Fruit fly (Drosophila melanogaster): Measurements from ENCODE around the gene ppk19.

Gene ppk19

DNA sequence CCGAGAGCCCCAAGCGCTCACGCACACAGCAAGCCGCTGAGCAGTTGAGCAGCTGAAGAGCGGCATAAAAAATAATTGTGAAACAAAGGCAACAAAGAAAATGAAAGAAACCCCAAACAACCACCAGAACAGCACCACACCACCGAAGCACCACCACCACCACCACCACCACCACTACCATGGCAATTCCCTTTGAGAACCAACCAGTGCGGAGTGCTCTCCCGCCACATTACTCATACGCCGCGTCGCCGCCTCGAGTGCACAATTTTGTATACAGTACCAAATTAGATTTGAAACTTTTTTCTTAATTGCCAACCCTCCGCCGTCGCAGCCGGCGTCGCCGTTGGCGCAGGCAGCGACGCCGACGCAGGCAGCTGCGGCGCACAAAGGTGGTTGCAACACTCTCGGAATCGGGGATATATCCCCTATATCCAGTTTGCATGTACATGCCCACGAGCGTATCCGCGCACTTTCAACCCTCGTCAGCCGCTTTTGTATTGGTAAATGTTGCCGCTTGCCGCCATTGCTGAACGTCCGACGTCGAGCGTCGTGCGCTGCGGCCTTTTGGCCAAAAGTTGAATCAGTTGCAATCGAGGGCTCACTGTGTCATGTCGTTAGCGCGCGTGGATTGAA is 19.9 kb downstream of the ppk19 start, which contains the start of gene dmrt99B:
Gene dmrt99B, plus strand, starts transcription at position 583 of the 633 bp plus-strand sequence.
- TF ChIP-seq CG8478 (optimal IDR thresholded peaks at IDR 0.05) = no peak
- TF ChIP-seq CTCF (optimal IDR thresholded peaks at IDR 0.05) = no peak

DNA sequence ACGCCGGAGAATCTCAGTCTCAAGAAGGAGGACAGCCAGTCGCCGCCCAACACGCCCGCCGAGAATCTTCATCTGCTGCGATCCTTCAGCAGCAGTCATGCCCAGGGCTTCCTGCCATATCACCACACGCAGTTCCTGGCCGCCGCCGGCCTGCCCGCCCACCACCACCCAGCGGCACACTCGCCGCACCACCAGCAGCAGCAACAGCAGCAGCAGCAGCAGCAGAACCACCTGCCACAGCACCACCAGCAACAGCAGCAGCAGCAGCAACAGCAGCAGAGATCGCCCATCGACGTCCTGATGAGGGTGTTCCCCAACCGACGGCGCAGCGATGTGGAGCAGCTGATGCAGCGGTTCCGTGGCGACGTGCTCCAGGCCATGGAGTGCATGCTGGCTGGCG is 23.5 kb downstream of the ppk19 start:
- no peak for TF ChIP-seq CG8478 (optimal IDR thresholded peaks at IDR 0.05)

DNA sequence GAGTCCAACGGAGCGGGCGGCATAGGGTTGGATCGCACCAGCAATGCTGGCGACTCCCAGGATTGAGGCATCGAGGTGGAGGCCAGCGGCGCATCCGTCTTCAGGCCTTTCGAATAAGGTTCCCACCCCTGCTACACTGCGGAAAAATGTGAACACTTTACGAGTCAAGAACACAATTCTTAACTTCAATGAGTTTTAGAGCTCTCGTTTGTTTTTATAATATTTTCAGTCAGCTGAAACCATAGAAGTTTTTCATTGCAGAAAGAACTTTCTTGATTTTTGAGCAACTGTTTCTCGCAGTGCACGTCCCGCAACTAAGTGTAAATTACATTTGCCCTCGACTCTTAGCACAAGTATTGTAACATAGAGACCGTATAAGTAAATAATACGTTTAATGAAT is 24.1 kb downstream of the ppk19 start:
- TF ChIP-seq CTCF (optimal IDR thresholded peaks at IDR 0.05) = no peak

- no peak for TF ChIP-seq CG8478 (optimal IDR thresholded peaks at IDR 0.05)
- TF ChIP-seq CTCF (optimal IDR thresholded peaks at IDR 0.05) = no peak
Observed at dm6 chr3R:29697841-29698240, 25.6 kb downstream of the ppk19 start.

DNA sequence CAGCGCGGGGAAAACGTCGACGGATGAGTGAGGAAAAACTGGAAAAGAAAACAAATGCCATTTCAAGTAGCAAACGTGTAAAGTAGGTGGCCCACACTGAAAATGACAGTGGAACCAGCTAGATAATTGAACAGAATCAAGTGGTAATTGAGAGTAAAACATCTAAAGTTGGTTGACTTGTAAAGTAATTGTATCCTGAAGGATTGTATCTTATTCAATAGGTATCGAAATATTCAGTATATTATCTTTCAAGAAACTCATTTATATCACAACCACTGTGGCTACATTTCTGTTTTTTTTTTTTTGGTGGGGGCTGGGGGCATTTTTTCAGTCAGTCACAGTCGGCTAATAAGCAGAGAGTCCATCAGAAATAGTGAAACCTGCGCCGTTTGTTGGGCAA is 27.0 kb downstream of the ppk19 start:
- TF ChIP-seq CTCF (optimal IDR thresholded peaks at IDR 0.05) (no peak), CG8478 (optimal IDR thresholded peaks at IDR 0.05) (no peak)

- TF ChIP-seq CG8478 (optimal IDR thresholded peaks at IDR 0.05) (no peak), CTCF (optimal IDR thresholded peaks at IDR 0.05) (no peak)
Observed at dm6 chr3R:29701739-29702138, 29.5 kb downstream of the ppk19 start.

DNA sequence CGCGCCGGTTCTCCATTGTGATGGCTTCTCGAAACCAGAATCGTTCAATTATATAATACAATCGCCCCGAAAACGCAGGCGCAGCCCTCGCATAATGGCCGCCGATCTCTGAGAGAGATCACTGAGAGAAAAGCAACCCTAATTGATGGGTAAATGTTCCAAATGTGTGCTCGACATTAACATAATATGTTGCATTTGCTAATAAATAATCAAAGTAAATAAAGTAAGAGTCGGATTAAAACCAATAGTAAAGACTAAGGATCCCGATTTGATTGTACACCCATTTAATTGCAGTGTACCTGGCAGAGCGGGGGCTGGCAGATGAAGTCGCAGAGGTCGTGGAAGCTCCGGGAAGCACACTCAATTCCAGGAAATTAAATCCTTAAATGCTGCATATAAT is 32.3 kb downstream of the ppk19 start:
- TF ChIP-seq CTCF (optimal IDR thresholded peaks at IDR 0.05) (no peak), CG8478 (optimal IDR thresholded peaks at IDR 0.05) (no peak)

DNA sequence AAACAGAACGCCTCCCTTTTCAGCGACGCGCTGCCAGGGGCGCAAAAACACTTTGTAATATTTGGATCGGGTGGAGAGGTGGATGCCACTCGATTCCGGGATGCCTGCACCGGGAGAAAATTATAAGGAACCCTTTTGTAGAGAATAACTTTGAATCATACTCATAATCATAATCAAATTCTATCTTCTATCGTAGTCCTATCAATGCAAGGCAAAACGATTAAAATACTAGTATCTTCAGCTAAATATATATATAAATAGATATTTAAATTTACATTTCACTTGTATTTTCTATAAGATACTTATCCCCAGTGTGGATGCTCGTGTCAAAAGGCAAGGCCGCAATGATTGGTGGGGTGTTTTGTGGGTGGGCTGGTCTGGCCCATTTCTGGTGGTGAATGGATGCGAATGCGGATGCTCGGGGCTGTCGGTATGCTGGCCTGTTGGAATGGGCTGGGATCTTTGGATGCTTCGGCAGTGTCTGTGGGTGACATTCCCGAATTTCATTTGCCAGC is 33.6 kb downstream of the ppk19 start:
- TF ChIP-seq CTCF (optimal IDR thresholded peaks at IDR 0.05) (no peak), CG8478 (optimal IDR thresholded peaks at IDR 0.05) (no peak)

- no peak for TF ChIP-seq CTCF (optimal IDR thresholded peaks at IDR 0.05)
Observed at dm6 chr3R:29707258-29707657, 35.0 kb downstream of the ppk19 start.

dm6 chr3R:29708322-29708721 is 36.1 kb downstream of the ppk19 start:
- TF ChIP-seq CTCF (optimal IDR thresholded peaks at IDR 0.05) (no peak), CG8478 (optimal IDR thresholded peaks at IDR 0.05) (no peak)

- TF ChIP-seq CG8478 (optimal IDR thresholded peaks at IDR 0.05) (no peak), CTCF (optimal IDR thresholded peaks at IDR 0.05) (no peak)
Observed at dm6 chr3R:29711434-29711833, 39.2 kb downstream of the ppk19 start.

dm6 chr3R:29714314-29714713 is 42.1 kb downstream of the ppk19 start, which contains the start of gene Obp99d:
TSS of gene Obp99d (plus strand) at chr3R:29714505.
- TF ChIP-seq CTCF (optimal IDR thresholded peaks at IDR 0.05) (peak in 1 of 2 experiments; percentile 22), CG8478 (optimal IDR thresholded peaks at IDR 0.05) (no peak)

- TF ChIP-seq CTCF (optimal IDR thresholded peaks at IDR 0.05) = no peak
- no peak for TF ChIP-seq CG8478 (optimal IDR thresholded peaks at IDR 0.05)
Observed at dm6 chr3R:29715277-29715676, 43.0 kb downstream of the ppk19 start, which contains the start of gene Dup99B. TSS of gene Dup99B (minus strand) at chr3R:29715377.

DNA sequence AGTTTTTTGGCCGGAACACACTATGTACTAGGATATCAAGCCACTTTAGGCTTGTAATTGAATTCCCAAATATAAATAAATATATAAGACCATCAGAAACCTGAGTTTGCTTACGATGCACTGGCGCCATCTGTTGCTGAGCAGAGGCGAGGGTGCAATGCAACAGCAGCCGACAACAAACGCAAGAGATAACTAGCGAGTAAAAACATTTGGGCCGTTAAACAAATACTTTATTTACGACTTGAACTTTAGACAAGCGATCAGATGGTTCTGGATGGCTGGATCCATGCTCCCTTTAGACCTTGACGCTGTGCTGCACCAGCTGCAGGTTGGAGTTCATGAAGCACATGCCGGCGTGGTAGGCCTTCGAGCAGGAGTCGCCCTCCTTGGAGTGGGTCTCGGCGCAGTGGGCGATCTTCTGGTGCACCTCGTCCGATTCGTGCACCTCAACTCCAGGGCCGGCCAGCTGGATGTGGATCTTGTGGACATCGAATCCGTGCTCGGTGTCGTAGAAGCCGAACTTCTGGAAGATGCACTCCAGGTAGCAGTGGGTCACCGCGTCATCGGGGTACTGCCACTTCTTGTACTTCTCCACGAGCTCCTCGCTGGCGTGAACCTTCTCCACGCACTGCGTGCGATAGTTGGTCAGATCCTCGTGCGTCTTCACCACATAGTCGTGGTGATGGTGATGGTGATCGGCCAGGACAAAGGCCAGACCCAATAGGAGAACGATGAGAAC is 44.0 kb downstream of the ppk19 start:
- peak; percentile 84 to 88 for TF ChIP-seq CTCF (optimal IDR thresholded peaks at IDR 0.05)
- TF ChIP-seq CG8478 (optimal IDR thresholded peaks at IDR 0.05) = no peak

dm6 chr3R:29716782-29717317 is 44.6 kb downstream of the ppk19 start, which contains the start of gene Obp99b:
TSS of gene Obp99b (minus strand) at chr3R:29716896.
- peak; percentile 96 to 98 for TF ChIP-seq CTCF (optimal IDR thresholded peaks at IDR 0.05)
- no peak for TF ChIP-seq CG8478 (optimal IDR thresholded peaks at IDR 0.05)

dm6 chr3R:29717519-29717918 is 45.3 kb downstream of the ppk19 start:
- TF ChIP-seq CTCF (optimal IDR thresholded peaks at IDR 0.05) (no peak), CG8478 (optimal IDR thresholded peaks at IDR 0.05) (no peak)

All from S2 (cell line).